Fruit fly (Drosophila melanogaster): ENCODE data around the gene Elal.

Gene Elal

DNA sequence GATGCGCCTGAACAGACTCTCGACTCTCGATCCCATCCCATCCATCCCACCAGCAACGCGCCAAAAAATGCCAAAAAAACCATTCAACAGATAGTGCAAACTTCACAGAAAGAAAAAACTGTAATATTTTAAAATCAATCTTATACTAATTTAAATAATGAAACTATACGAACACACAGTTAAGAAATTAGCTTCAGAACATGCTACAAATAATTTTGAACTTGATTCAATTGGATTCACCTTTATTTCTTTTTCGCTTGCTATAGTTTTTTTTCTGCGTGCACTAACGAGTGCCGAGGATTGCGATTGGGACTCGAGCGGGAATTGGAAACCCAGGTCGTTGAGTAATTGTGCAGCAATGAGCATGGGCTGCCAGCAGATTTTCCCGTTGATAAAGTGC is 42.9 kb downstream of the Elal start:
- TF ChIP-seq tj (GFP tag; optimal IDR thresholded peaks at IDR 0.05) (no peak), CG12768 (GFP tag; optimal IDR thresholded peaks at IDR 0.05) (no peak), CG1620 (GFP tag; optimal IDR thresholded peaks at IDR 0.05) (no peak), Crg-1 (GFP tag; optimal IDR thresholded peaks at IDR 0.05) (no peak), toe (GFP tag; optimal IDR thresholded peaks at IDR 0.05) (no peak), CG7045 (GFP tag; optimal IDR thresholded peaks at IDR 0.05) (no peak), Mnt (GFP tag; optimal IDR thresholded peaks at IDR 0.05) (no peak), CG14711 (tag; optimal IDR thresholded peaks at IDR 0.05) (no peak), bab1 (GFP tag; optimal IDR thresholded peaks at IDR 0.05) (no peak), pad (GFP tag; optimal IDR thresholded peaks at IDR 0.05) (no peak), cic (GFP tag; optimal IDR thresholded peaks at IDR 0.05) (no peak), CG7101 (tag; optimal IDR thresholded peaks at IDR 0.05) (no peak), CG11617 (GFP tag; optimal IDR thresholded peaks at IDR 0.05) (no peak), CG5204 (GFP tag; optimal IDR thresholded peaks at IDR 0.05) (no peak), ovo (GFP tag; optimal IDR thresholded peaks at IDR 0.05) (no peak)

DNA sequence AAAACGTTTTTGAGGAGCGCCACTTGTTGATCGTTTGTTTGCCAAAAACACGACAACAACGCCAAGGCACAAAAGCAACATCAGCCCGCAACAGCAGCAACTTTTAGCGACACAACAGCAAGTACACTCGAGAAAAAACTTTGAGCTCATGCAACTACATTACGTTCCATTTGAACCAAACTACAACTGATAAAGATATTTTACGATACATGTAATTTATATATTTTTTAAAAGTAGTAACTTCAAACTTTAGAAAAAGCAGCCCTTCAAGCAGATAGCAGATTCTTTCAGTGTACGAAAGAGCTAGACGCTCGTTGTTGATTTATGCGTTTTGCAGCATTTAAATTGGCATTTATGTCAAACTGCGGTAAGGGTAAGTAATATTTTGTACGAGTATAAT is 44.9 kb downstream of the Elal start:
- TF ChIP-seq CG33017 (tag; optimal IDR thresholded peaks at IDR 0.05) (no peak), Crg-1 (GFP tag; optimal IDR thresholded peaks at IDR 0.05) (no peak), CG5204 (GFP tag; optimal IDR thresholded peaks at IDR 0.05) (no peak), cnc (optimal IDR thresholded peaks at IDR 0.05) (no peak), CG12768 (GFP tag; optimal IDR thresholded peaks at IDR 0.05) (no peak), CG7045 (GFP tag; optimal IDR thresholded peaks at IDR 0.05) (no peak), kay (GFP tag; ENCODE audit: borderline replicate concordance) (peak; percentile 48), CG7101 (tag; optimal IDR thresholded peaks at IDR 0.05) (no peak)

DNA sequence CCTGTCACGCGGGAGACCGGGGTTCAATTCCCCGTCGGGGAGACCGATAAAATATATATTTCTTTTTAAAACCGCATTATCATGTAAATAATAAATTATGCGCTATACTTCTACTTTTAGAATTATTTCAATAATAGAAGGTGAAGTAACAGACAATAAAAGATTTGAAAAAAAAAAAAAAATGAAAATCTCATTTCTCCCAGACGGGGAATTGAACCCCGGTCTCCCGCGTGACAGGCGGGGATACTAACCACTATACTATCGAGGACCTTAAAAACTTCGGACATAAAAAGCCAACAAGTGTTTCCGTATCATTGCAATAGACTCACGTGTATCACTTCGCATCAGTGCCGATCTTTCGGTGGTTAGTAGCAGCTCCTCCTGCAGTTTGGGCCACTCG is 49.7 kb downstream of the Elal start:
- TF ChIP-seq CG7101 (tag; optimal IDR thresholded peaks at IDR 0.05) (no peak), cic (GFP tag; optimal IDR thresholded peaks at IDR 0.05) (no peak), toe (GFP tag; optimal IDR thresholded peaks at IDR 0.05) (no peak), kay (GFP tag; ENCODE audit: borderline replicate concordance) (no peak), Mnt (GFP tag; optimal IDR thresholded peaks at IDR 0.05) (no peak), CG7045 (GFP tag; optimal IDR thresholded peaks at IDR 0.05) (no peak), CG1620 (GFP tag; optimal IDR thresholded peaks at IDR 0.05) (no peak), Hr96 (GFP tag; optimal IDR thresholded peaks at IDR 0.05) (no peak), CG5204 (GFP tag; optimal IDR thresholded peaks at IDR 0.05) (no peak), CG14711 (tag; optimal IDR thresholded peaks at IDR 0.05) (no peak), CG33017 (tag; optimal IDR thresholded peaks at IDR 0.05) (no peak), ovo (GFP tag; optimal IDR thresholded peaks at IDR 0.05) (no peak), Crg-1 (GFP tag; optimal IDR thresholded peaks at IDR 0.05) (no peak), cnc (optimal IDR thresholded peaks at IDR 0.05) (no peak), Clk (GFP tag; optimal IDR thresholded peaks at IDR 0.05) (no peak), pad (GFP tag; optimal IDR thresholded peaks at IDR 0.05) (no peak), CG11617 (GFP tag; optimal IDR thresholded peaks at IDR 0.05) (no peak)

Data from whole organism, adult.